Worm (Caenorhabditis elegans): ENCODE data around the gene sfxn-1.4.

Gene sfxn-1.4

ce11 chrII:11635745-11636161, 45.3 kb downstream of the sfxn-1.4 start (continued):
- TF ChIP-seq mep-1 (tag; optimal IDR thresholded peaks at IDR 0.05), result peak; percentile 86
- TF ChIP-seq fkh-8 (tag; optimal IDR thresholded peaks at IDR 0.05), result peak; percentile 24
- no peak for TF ChIP-seq egl-13 (tag; optimal IDR thresholded peaks at IDR 0.05)
- peak; percentile 67 for TF ChIP-seq lir-3 (tag; optimal IDR thresholded peaks at IDR 0.05; ENCODE audit: poor library complexity)
- TF ChIP-seq blmp-1 (tag; optimal IDR thresholded peaks at IDR 0.05), result peak; percentile 98
- TF ChIP-seq irx-1 (tag; optimal IDR thresholded peaks at IDR 0.05), result peak; percentile 45
- no peak for TF ChIP-seq nhr-28 (tag; optimal IDR thresholded peaks at IDR 0.05)
- peak; percentile 11 for TF ChIP-seq unc-86 (tag; optimal IDR thresholded peaks at IDR 0.05)
- TF ChIP-seq nhr-71 (tag; optimal IDR thresholded peaks at IDR 0.05), result peak; percentile 96
- peak; percentile 95 for TF ChIP-seq jun-1 (tag; optimal IDR thresholded peaks at IDR 0.05)
- TF ChIP-seq egl-27 (tag; optimal IDR thresholded peaks at IDR 0.05), result peak; percentile 88 to 97
- peak in 5 of 6 experiments; percentile 21 to 92 (median 81) for TF ChIP-seq elt-3 (tag; optimal IDR thresholded peaks at IDR 0.05)
- TF ChIP-seq fkh-10 (GFP tag; optimal IDR thresholded peaks at IDR 0.05), result peak; percentile 25
- TF ChIP-seq lsy-2 (tag; optimal IDR thresholded peaks at IDR 0.05), result peak; percentile 83 to 91
- peak; percentile 73 to 80 for TF ChIP-seq efl-1 (optimal IDR thresholded peaks at IDR 0.05)
- TF ChIP-seq efl-1 (GFP tag; optimal IDR thresholded peaks at IDR 0.05 in 1 of 2), result peak; percentile 30 to 96
- no peak for TF ChIP-seq aha-1 (tag; optimal IDR thresholded peaks at IDR 0.05)
- TF ChIP-seq nhr-19 (GFP tag; conservative IDR thresholded peaks at IDR 0.05), result peak; percentile 88
- peak; percentile 65 for TF ChIP-seq lin-39 (tag; optimal IDR thresholded peaks at IDR 0.05)
- peak; percentile 66 for TF ChIP-seq ceh-63 (GFP tag; optimal IDR thresholded peaks at IDR 0.05)
- no peak for TF ChIP-seq mab-9 (GFP tag; IDR thresholded peaks at IDR 0.05)
- TF ChIP-seq nhr-90 (tag; optimal IDR thresholded peaks at IDR 0.05; ENCODE audit: poor library complexity), result peak; percentile 84
- TF ChIP-seq unc-62 (GFP tag; optimal IDR thresholded peaks at IDR 0.05), result no peak
- no peak for TF ChIP-seq nhr-84 (tag; optimal IDR thresholded peaks at IDR 0.05)
- no peak for TF ChIP-seq zip-4 (GFP tag; optimal IDR thresholded peaks at IDR 0.05)
- peak; percentile 66 to 78 (median 78) for TF ChIP-seq ceh-82 (tag; optimal IDR thresholded peaks at IDR 0.05)
- TF ChIP-seq nhr-76 (tag; optimal IDR thresholded peaks at IDR 0.05), result peak; percentile 49
- peak; percentile 89 for TF ChIP-seq ama-1 (optimal IDR thresholded peaks at IDR 0.05)
- TF ChIP-seq hpl-2 (GFP tag; optimal IDR thresholded peaks at IDR 0.05), result no peak
- no peak for TF ChIP-seq C34B4.2 (tag; optimal IDR thresholded peaks at IDR 0.05)
- no peak for TF ChIP-seq nhr-12 (tag; optimal IDR thresholded peaks at IDR 0.05)
- no peak for TF ChIP-seq zag-1 (tag; optimal IDR thresholded peaks at IDR 0.05)

DNA sequence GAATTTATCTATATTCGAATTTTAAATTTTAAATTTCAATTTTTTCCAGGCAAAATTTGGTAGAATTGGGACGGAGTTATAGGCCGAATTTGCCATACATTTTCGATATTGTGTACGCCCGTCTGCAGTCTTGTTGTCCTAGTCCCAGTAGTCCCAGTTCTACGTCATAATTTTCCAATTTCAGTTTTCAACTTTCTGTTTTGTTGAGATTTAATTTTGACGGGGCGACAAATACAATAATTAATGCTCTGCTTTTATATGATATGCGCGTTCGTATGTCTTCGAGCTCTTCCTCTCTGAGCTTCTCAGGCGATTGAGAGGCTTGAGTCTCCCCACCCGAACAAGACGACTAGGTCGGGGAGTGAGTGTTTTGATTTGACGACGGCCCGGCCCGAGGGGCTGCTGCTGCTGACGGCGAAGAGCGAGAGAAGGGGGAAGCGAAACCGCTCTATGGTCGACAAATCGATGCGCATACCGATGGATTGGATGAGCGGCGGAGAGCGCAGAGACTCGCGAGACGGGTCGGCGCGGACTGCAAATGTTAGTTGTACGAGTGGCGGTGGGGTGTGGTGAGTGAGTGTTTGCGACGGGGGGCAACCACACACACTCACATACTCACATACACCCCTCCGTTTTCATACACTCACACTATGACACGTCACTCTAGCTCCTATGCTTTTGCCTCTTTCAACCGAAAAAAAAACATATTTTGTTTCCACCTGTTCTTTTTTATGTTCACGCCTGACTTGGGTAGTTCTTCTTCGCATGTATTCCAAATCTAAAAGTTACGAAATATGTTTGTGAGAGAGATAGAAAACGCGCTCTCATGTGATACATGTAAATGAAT, 46.1 kb downstream of the sfxn-1.4 start:
- peak; percentile 54 for TF ChIP-seq ama-1 (optimal IDR thresholded peaks at IDR 0.05)
- TF ChIP-seq lin-14 (GFP tag; optimal IDR thresholded peaks at IDR 0.05), result peak; percentile 95
- no peak for TF ChIP-seq C04F5.9 (tag; optimal IDR thresholded peaks at IDR 0.05)
- TF ChIP-seq ceh-88 (GFP tag; IDR thresholded peaks at IDR 0.05), result peak; percentile 62; the same call in 1 of the 2 replicates
- TF ChIP-seq rnt-1 (tag; optimal IDR thresholded peaks at IDR 0.05), result peak; percentile 81
- TF ChIP-seq zag-1 (tag; optimal IDR thresholded peaks at IDR 0.05), result no peak
- TF ChIP-seq unc-62 (GFP tag; optimal IDR thresholded peaks at IDR 0.05), result no peak
- TF ChIP-seq ets-5 (GFP tag; IDR thresholded peaks at IDR 0.05), result no peak
- peak; percentile 8 to 24 (median 12) for TF ChIP-seq dpl-1 (GFP tag; optimal IDR thresholded peaks at IDR 0.05)
- peak; percentile 83 for TF ChIP-seq ztf-4 (tag; optimal IDR thresholded peaks at IDR 0.05)
- peak; percentile 11 for TF ChIP-seq blmp-1 (tag; optimal IDR thresholded peaks at IDR 0.05)
- peak; percentile 42 for TF ChIP-seq dsc-1 (tag; optimal IDR thresholded peaks at IDR 0.05)
- TF ChIP-seq nhr-11 (tag; optimal IDR thresholded peaks at IDR 0.05), result peak; percentile 19
- TF ChIP-seq sup-37 (GFP tag; optimal IDR thresholded peaks at IDR 0.05), result peak; percentile 49
- TF ChIP-seq irx-1 (tag; optimal IDR thresholded peaks at IDR 0.05), result peak; percentile 23
- TF ChIP-seq aha-1 (tag; optimal IDR thresholded peaks at IDR 0.05), result no peak
- peak; percentile 31 for TF ChIP-seq zip-4 (GFP tag; optimal IDR thresholded peaks at IDR 0.05)
- TF ChIP-seq hlh-4 (tag; optimal IDR thresholded peaks at IDR 0.05), result no peak
- peak; percentile 86 for TF ChIP-seq nhr-85 (tag)
- peak; percentile 14 for TF ChIP-seq sox-4 (tag; optimal IDR thresholded peaks at IDR 0.05)
- peak; percentile 65 for TF ChIP-seq ceh-8 (GFP tag; optimal IDR thresholded peaks at IDR 0.05)
- TF ChIP-seq nhr-47 (tag; optimal IDR thresholded peaks at IDR 0.05), result peak; percentile 78
- no peak for TF ChIP-seq unc-30 (tag; optimal IDR thresholded peaks at IDR 0.05)
- TF ChIP-seq vab-15 (tag; optimal IDR thresholded peaks at IDR 0.05), result peak; percentile 20
- TF ChIP-seq nhr-12 (tag; optimal IDR thresholded peaks at IDR 0.05), result no peak
- no peak for TF ChIP-seq lin-15B (tag; optimal IDR thresholded peaks at IDR 0.05)
- no peak for TF ChIP-seq aly-2 (tag; optimal IDR thresholded peaks at IDR 0.05)

Measured in whole organism, L1 larva.